Worm (Caenorhabditis elegans) whole organism, early embryonic: ENCODE results near the gene H28G03.2.

Experiments used
- B0310.2 ChIP-seq: sonication (generic microtip); optimal IDR thresholded peaks from 2 replicates; lab custom pipeline; 2016; ENCODE audit warnings: mild to moderate bottlenecking, missing genetic modification characterization, missing compliant biosample characterization
- F13C5.2 ChIP-seq: sonication (generic microtip); optimal IDR thresholded peaks from 2 replicates; lab custom pipeline; 2017; ENCODE audit warnings: mild to moderate bottlenecking, missing genetic modification characterization, inconsistent platforms, missing compliant biosample characterization
- aly-1 ChIP-seq: sonication (generic microtip); optimal IDR thresholded peaks from 2 replicates; lab custom pipeline; 2016; ENCODE audit warnings: missing genetic modification characterization, missing compliant biosample characterization
- ama-1 ChIP-seq: fragments of 150-350 bp; optimal IDR thresholded peaks from 2 replicates; lab custom pipeline; 2014
- ceh-13 ChIP-seq: fragments of 200-800 bp; sonication (Bioruptor generic); optimal IDR thresholded peaks from 2 replicates; lab custom pipeline; 2018; ENCODE audit warnings: mild to moderate bottlenecking, missing genetic modification characterization, missing compliant biosample characterization
- ceh-36 ChIP-seq: sonication (generic microtip); optimal IDR thresholded peaks from 2 replicates; lab custom pipeline; 2016; ENCODE audit warnings: missing genetic modification characterization, inconsistent platforms, missing compliant biosample characterization
- ets-7 ChIP-seq: sonication (generic microtip); optimal IDR thresholded peaks from 2 replicates; lab custom pipeline; 2016; ENCODE audit warnings: missing genotype, missing genetic modification characterization, missing compliant biosample characterization
- flt-1 ChIP-seq: fragments of 200-800 bp; sonication (Bioruptor generic); IDR thresholded peaks from 2 replicates; pipeline ENCODE4 v1.3.6; 2022; ENCODE audit warnings: missing genetic modification characterization, missing compliant biosample characterization
- hmbx-1 ChIP-seq: sonication (generic microtip); optimal IDR thresholded peaks from 2 replicates; lab custom pipeline; 2016; ENCODE audit warnings: mild to moderate bottlenecking, missing genetic modification characterization, missing compliant biosample characterization
- hmg-4 ChIP-seq: fragments of 200-800 bp; sonication (Bioruptor generic); optimal IDR thresholded peaks from 2 replicates; lab custom pipeline; 2018; ENCODE audit warnings: mild to moderate bottlenecking, missing genetic modification characterization, missing compliant biosample characterization
- hnd-1 ChIP-seq: sonication (generic microtip); optimal IDR thresholded peaks from 2 replicates; lab custom pipeline; 2016; ENCODE audit warnings: missing genetic modification characterization, missing compliant biosample characterization
- pes-1 ChIP-seq: fragments of 200-800 bp; sonication (Bioruptor generic); IDR thresholded peaks from 2 replicates; pipeline ENCODE4 v1.3.6; 2022; ENCODE audit warnings: missing genetic modification reagents, missing genetic modification characterization, missing compliant biosample characterization
- scrt-1 ChIP-seq: fragments of 200-800 bp; sonication (Bioruptor generic); IDR thresholded peaks from 2 replicates; pipeline ENCODE4 v1.3.6; 2022; ENCODE audit warnings: missing genetic modification characterization, missing compliant biosample characterization
- sea-1 ChIP-seq: fragments of 200-800 bp; sonication (Bioruptor generic); conservative IDR thresholded peaks from 2 replicates; pipeline ENCODE4 v1.3.6; 2022; ENCODE audit warnings: missing genetic modification characterization, missing compliant biosample characterization
- tbx-11 ChIP-seq: fragments of 200-800 bp; sonication (Bioruptor generic); IDR thresholded peaks from 2 replicates; pipeline ENCODE4 v1.3.6; 2022; ENCODE audit warnings: missing genetic modification characterization, missing compliant biosample characterization
- tbx-37 ChIP-seq: fragments of 200-800 bp; sonication (Bioruptor generic); conservative IDR thresholded peaks from 2 replicates; pipeline ENCODE4 v1.3.6; 2022; ENCODE audit warnings: missing genetic modification reagents, missing genetic modification characterization, missing compliant biosample characterization
- tra-4 ChIP-seq: sonication (generic microtip); optimal IDR thresholded peaks from 2 replicates; lab custom pipeline; 2017; ENCODE audit warnings: missing genetic modification characterization, missing compliant biosample characterization

Gene H28G03.2

DNA sequence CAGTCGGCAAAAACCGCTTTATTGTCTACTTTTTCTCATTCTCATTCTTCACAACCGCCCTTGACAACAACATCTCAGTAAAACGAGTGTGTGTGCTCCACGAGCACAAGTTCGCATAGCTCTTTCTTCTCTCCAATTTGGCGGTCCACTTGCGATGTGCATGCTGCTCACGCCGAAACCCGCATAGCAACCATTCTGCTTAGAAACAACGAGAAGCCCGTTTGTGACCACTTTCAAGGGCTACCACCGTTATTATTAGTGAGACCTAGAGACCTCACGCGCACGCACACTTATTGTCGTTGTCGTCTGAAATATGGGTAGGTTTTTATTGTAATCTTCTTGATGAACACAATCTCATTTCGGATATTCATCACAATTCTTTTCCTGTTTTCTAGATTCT, 31.3 kb upstream of the H28G03.2 start, which contains the start of gene zchc-1A:
Gene zchc-1A (plus strand): TSS at position 114 of the 400 bp plus-strand sequence.
- TF ChIP-seq tra-4, result no peak
- no peak for TF ChIP-seq scrt-1 (GFP tag; lab: Robert Waterston, UW)
- no peak for TF ChIP-seq ceh-36 (tag; lab: Kevin White, UChicago)
- no peak for TF ChIP-seq aly-1 (tag; lab: Kevin White, UChicago)
- TF ChIP-seq hnd-1 (tag; lab: Kevin White, UChicago), result no peak
- TF ChIP-seq hmbx-1, result no peak
- no peak for TF ChIP-seq ets-7 (tag; lab: Kevin White, UChicago)
- no peak for TF ChIP-seq ceh-13 (GFP tag; lab: Kevin White, UChicago)
- TF ChIP-seq tbx-11 (GFP tag; lab: Robert Waterston, UW), result no peak
- no peak for TF ChIP-seq hmg-4 (GFP tag; lab: Kevin White, UChicago)
- TF ChIP-seq B0310.2 (tag; lab: Kevin White, UChicago), result no peak
- TF ChIP-seq flt-1 (GFP tag; lab: Robert Waterston, UW), result no peak

ce11 chrX:5179050-5179449, 26.5 kb upstream of the H28G03.2 start, which contains the start of gene metl-9:
metl-9 (minus strand) TSS chrX:5179150.
- TF ChIP-seq scrt-1 (GFP tag; lab: Robert Waterston, UW), result no peak
- no peak for TF ChIP-seq flt-1 (GFP tag; lab: Robert Waterston, UW)
- TF ChIP-seq ama-1 (lab: Kevin White, UChicago), result no peak
- TF ChIP-seq hmg-4 (GFP tag; lab: Kevin White, UChicago), result no peak
- TF ChIP-seq ceh-36 (tag; lab: Kevin White, UChicago), result no peak
- no peak for TF ChIP-seq tbx-11 (GFP tag; lab: Robert Waterston, UW)
- TF ChIP-seq sea-1 (GFP tag; lab: Robert Waterston, UW), result no peak
- TF ChIP-seq tra-4, result no peak
- no peak for TF ChIP-seq hnd-1 (tag; lab: Kevin White, UChicago)
- TF ChIP-seq hmbx-1, result no peak
- TF ChIP-seq aly-1 (tag; lab: Kevin White, UChicago), result no peak

DNA sequence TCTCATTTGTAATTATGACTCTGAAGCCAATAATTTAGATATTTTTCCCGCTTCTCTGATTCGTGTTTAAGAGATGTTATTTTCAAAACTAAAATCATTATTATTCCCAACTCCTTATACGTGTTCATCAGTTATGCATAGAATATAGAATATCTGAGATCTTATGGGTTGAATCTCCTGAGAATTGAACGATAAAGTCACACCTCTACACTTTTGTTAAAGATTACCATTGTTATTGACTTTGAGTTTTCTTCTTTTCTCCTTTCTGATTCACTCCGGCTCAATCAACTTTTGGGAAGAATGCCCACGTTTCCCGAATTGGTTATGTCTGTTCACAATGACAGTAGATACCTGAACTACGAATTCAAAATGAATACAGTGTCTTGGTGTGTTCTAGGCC, 25.7 kb upstream of the H28G03.2 start, which contains the start of gene sru-48:
Gene sru-48 (plus strand): TSS at position 301 of the 400 bp plus-strand sequence.
- no peak for TF ChIP-seq B0310.2 (tag; lab: Kevin White, UChicago)
- TF ChIP-seq ceh-36 (tag; lab: Kevin White, UChicago), result no peak
- no peak for TF ChIP-seq hmbx-1
- TF ChIP-seq scrt-1 (GFP tag; lab: Robert Waterston, UW), result no peak
- no peak for TF ChIP-seq F13C5.2 (tag; lab: Kevin White, UChicago)
- no peak for TF ChIP-seq ets-7 (tag; lab: Kevin White, UChicago)
- TF ChIP-seq flt-1 (GFP tag; lab: Robert Waterston, UW), result no peak
- TF ChIP-seq ama-1 (lab: Kevin White, UChicago), result no peak
- no peak for TF ChIP-seq tra-4
- TF ChIP-seq pes-1, result no peak
- no peak for TF ChIP-seq sea-1 (GFP tag; lab: Robert Waterston, UW)
- TF ChIP-seq hnd-1 (tag; lab: Kevin White, UChicago), result no peak
- TF ChIP-seq aly-1 (tag; lab: Kevin White, UChicago), result no peak
- no peak for TF ChIP-seq tbx-11 (GFP tag; lab: Robert Waterston, UW)
- TF ChIP-seq hmg-4 (GFP tag; lab: Kevin White, UChicago), result no peak
- TF ChIP-seq tbx-37 (GFP tag; lab: Robert Waterston, UW), result no peak
- no peak for TF ChIP-seq ceh-13 (GFP tag; lab: Kevin White, UChicago)

DNA sequence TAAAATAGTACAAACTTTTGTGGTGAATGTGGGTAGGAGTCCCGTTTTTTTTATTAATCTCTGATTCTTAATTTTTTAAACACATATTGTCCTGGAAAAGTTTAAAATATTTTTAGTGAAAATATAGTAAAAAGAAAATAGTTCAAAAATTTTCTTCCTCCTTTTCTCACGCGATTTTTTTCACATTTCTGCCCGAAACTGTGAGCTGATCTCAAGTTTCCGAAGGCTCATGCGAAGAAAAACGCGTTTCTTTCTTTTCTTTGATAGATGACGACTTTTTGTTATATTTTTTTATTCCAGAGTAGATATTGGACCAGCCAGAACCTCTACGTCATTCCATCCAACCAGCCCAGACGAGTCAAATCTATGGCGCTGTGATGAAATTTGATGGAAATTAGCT, 21.6 kb upstream of the H28G03.2 start, which contains the start of gene T03G11.9:
Gene T03G11.9 (plus strand): TSS at position 301 of the 400 bp plus-strand sequence.
- TF ChIP-seq B0310.2 (tag; lab: Kevin White, UChicago), result no peak
- TF ChIP-seq F13C5.2 (tag; lab: Kevin White, UChicago), result no peak
- no peak for TF ChIP-seq scrt-1 (GFP tag; lab: Robert Waterston, UW)
- no peak for TF ChIP-seq ama-1 (lab: Kevin White, UChicago)
- no peak for TF ChIP-seq tbx-11 (GFP tag; lab: Robert Waterston, UW)

DNA sequence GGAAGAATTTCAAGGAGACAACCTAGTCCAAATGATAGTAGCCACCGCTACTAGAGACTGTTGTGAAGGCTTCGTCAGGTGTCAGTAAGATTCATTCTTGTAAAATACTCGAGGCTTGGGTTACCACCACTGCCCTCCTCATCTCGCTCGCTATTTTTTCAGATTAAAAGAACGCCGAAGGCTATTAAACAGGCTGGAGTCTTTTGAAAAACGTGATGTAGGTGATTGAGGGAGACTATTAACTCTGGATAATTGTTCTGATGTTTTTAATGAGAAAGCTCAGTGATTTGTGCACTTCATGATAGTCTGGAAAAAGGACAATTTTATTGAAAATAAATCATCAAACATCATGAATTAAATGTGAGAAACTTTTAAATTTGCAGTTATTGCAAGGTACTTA, 16.6 kb upstream of the H28G03.2 start, which contains the start of gene zig-6:
Gene zig-6 (minus strand): TSS at position 101 of the 400 bp plus-strand sequence.
- no peak for TF ChIP-seq ets-7 (tag; lab: Kevin White, UChicago)
- no peak for TF ChIP-seq hnd-1 (tag; lab: Kevin White, UChicago)
- TF ChIP-seq ceh-36 (tag; lab: Kevin White, UChicago), result no peak
- no peak for TF ChIP-seq hmg-4 (GFP tag; lab: Kevin White, UChicago)
- no peak for TF ChIP-seq aly-1 (tag; lab: Kevin White, UChicago)

DNA sequence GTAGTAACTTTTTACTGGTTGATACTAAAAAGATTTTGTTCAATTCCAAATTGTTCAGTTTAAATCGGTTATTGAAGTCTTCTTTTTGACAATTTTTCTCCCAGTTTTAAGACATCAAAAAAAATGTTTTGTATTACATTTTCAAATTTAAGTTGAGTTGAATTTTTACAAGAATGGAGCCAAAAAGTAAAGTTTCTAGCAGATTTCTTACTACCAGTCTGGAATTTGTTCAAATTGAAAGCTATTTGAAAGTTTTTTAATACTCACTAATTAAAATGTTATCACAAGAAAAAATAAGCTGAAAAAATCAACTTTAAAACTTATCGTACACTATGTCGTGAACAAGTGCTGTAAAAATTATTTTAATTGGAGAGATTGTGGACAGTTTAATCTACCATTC, 15.5 kb upstream of the H28G03.2 start:
- TF ChIP-seq ceh-36 (tag; lab: Kevin White, UChicago), result no peak
- no peak for TF ChIP-seq pes-1
- TF ChIP-seq tbx-37 (GFP tag; lab: Robert Waterston, UW), result no peak
- no peak for TF ChIP-seq ets-7 (tag; lab: Kevin White, UChicago)
- TF ChIP-seq hnd-1 (tag; lab: Kevin White, UChicago), result no peak
- TF ChIP-seq B0310.2 (tag; lab: Kevin White, UChicago), result no peak
- no peak for TF ChIP-seq tra-4
- TF ChIP-seq sea-1 (GFP tag; lab: Robert Waterston, UW), result no peak
- no peak for TF ChIP-seq aly-1 (tag; lab: Kevin White, UChicago)
- TF ChIP-seq F13C5.2 (tag; lab: Kevin White, UChicago), result no peak
- TF ChIP-seq flt-1 (GFP tag; lab: Robert Waterston, UW), result no peak
- no peak for TF ChIP-seq tbx-11 (GFP tag; lab: Robert Waterston, UW)
- TF ChIP-seq ama-1 (lab: Kevin White, UChicago), result no peak
- no peak for TF ChIP-seq scrt-1 (GFP tag; lab: Robert Waterston, UW)
- no peak for TF ChIP-seq ceh-13 (GFP tag; lab: Kevin White, UChicago)
- TF ChIP-seq hmg-4 (GFP tag; lab: Kevin White, UChicago), result no peak
- TF ChIP-seq hmbx-1, result no peak

DNA sequence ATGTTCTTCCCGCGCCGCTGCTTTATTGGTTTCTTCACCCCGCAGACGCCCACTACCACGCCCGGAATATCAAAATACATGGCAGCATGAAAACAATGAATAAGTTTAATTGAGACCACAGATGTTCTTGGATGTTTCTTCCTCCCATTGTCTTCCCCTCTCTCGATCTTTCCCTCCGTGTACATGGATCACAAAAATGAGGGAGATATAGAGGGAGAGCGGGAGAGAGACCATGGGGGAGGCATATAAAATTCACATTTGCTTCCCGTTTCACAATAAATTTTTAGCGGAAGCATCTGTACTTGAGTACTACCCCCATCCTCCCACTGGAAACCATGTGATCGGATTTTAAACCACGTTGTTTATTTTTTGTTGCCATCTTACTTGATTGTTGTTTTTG, 12.2 kb upstream of the H28G03.2 start:
- TF ChIP-seq hnd-1 (tag; lab: Kevin White, UChicago) (no peak), tbx-11 (GFP tag; lab: Robert Waterston, UW) (no peak), flt-1 (GFP tag; lab: Robert Waterston, UW) (no peak), F13C5.2 (tag; lab: Kevin White, UChicago) (no peak), B0310.2 (tag; lab: Kevin White, UChicago) (no peak), scrt-1 (GFP tag; lab: Robert Waterston, UW) (no peak), ets-7 (tag; lab: Kevin White, UChicago) (no peak), aly-1 (tag; lab: Kevin White, UChicago) (no peak), ama-1 (lab: Kevin White, UChicago) (no peak), tbx-37 (GFP tag; lab: Robert Waterston, UW) (no peak), pes-1 (no peak), sea-1 (GFP tag; lab: Robert Waterston, UW) (no peak), hmbx-1 (no peak)
